Worm (Caenorhabditis elegans): ENCODE measurements around the gene M03B6.3.

- TF ChIP-seq nhr-77 (tag; optimal IDR thresholded peaks at IDR 0.05): no peak
- TF ChIP-seq nhr-28 (tag; optimal IDR thresholded peaks at IDR 0.05): no peak
- no peak for TF ChIP-seq unc-62 (GFP tag; optimal IDR thresholded peaks at IDR 0.05)
- TF ChIP-seq unc-86 (tag; optimal IDR thresholded peaks at IDR 0.05): no peak
- TF ChIP-seq efl-1 (optimal IDR thresholded peaks at IDR 0.05): no peak
- TF ChIP-seq efl-1 (GFP tag; optimal IDR thresholded peaks at IDR 0.05 in 1 of 2): peak in 1 of 2 experiments; percentile 83
Observed at ce11 chrX:13850359-13850758, 13.7 kb downstream of the M03B6.3 start.
